Worm (Caenorhabditis elegans) whole organism, mixed stage, embryonic: ENCODE data around the gene srg-62.

Experiments used
- M03D4.4 ChIP-seq: sonication (generic microtip); optimal IDR thresholded peaks from 2 replicates; lab custom pipeline; 2017; ENCODE audit warnings: mild to moderate bottlenecking, missing genetic modification characterization, missing compliant biosample characterization
- bed-3 ChIP-seq: fragments of 200-800 bp; sonication (Bioruptor generic); optimal IDR thresholded peaks from 3 replicates; lab custom pipeline; 2018; ENCODE audit warnings: mild to moderate bottlenecking, missing genetic modification characterization, moderate library complexity, missing compliant biosample characterization
- blmp-1 ChIP-seq: fragments of 150-350 bp; optimal IDR thresholded peaks from 2 replicates; lab custom pipeline; 2014; ENCODE audit warnings: missing biosample characterization, missing genetic modification characterization
- ceh-39 ChIP-seq: fragments of 150-350 bp; optimal IDR thresholded peaks from 2 replicates; lab custom pipeline; 2014; ENCODE audit warnings: missing biosample characterization, missing genetic modification characterization
- ceh-43 ChIP-seq: fragments of 200-800 bp; sonication (Bioruptor generic); optimal IDR thresholded peaks from 2 replicates; lab custom pipeline; 2018; ENCODE audit warnings: mild to moderate bottlenecking, missing genetic modification characterization, moderate library complexity, missing compliant biosample characterization
- ceh-83 ChIP-seq: fragments of 200-800 bp; sonication (Bioruptor generic); optimal IDR thresholded peaks from 2 replicates; lab custom pipeline; 2018; ENCODE audit warnings: mild to moderate bottlenecking, missing genetic modification characterization, missing compliant biosample characterization
- ces-1 ChIP-seq: fragments of 150-350 bp; optimal IDR thresholded peaks from 2 replicates; lab custom pipeline; 2014; ENCODE audit warnings: missing biosample characterization, missing genetic modification reagents, missing genetic modification characterization
- drap-1 ChIP-seq: fragments of 200-800 bp; sonication (Bioruptor generic); optimal IDR thresholded peaks from 3 replicates; lab custom pipeline; 2018; ENCODE audit warnings: mild to moderate bottlenecking, missing genetic modification characterization, missing compliant biosample characterization
- elt-1 ChIP-seq: sonication (generic microtip); optimal IDR thresholded peaks from 2 replicates; lab custom pipeline; 2017; ENCODE audit warnings: missing genetic modification characterization, mild to moderate bottlenecking, missing compliant biosample characterization, antibody characterized with exemption, moderate library complexity, borderline replicate concordance; ENCODE audit not compliant: insufficient read depth
- elt-3 ChIP-seq: fragments of 150-350 bp; optimal IDR thresholded peaks from 2 replicates; lab custom pipeline; 2014; ENCODE audit warnings: missing biosample characterization, missing genetic modification characterization
- ham-2 ChIP-seq: fragments of 200-800 bp; sonication (Bioruptor generic); optimal IDR thresholded peaks from 2 replicates; lab custom pipeline; 2018; ENCODE audit warnings: mild to moderate bottlenecking, missing genetic modification characterization, missing compliant biosample characterization
- hlh-1 ChIP-seq: fragments of 150-350 bp; optimal IDR thresholded peaks from 2 replicates; lab custom pipeline; 2014; ENCODE audit warnings: missing biosample characterization, missing genetic modification reagents, missing genetic modification characterization
- lin-13 ChIP-seq: fragments of 150-350 bp; optimal IDR thresholded peaks from 2 replicates; lab custom pipeline; 2014; ENCODE audit warnings: missing biosample characterization, missing genetic modification characterization
- lin-32 ChIP-seq: fragments of 200-800 bp; sonication (Bioruptor generic); optimal IDR thresholded peaks from 2 replicates; lab custom pipeline; 2018; ENCODE audit warnings: mild to moderate bottlenecking, missing genetic modification characterization, missing compliant biosample characterization
- lsy-2 ChIP-seq: fragments of 150-350 bp; optimal IDR thresholded peaks from 2 replicates; lab custom pipeline; 2014; ENCODE audit warnings: missing biosample characterization, missing genetic modification characterization
- mab-5 ChIP-seq: fragments of 150-350 bp; optimal IDR thresholded peaks from 2 replicates; lab custom pipeline; 2014; ENCODE audit warnings: missing biosample characterization, missing genetic modification characterization
- mep-1 ChIP-seq: fragments of 150-350 bp; optimal IDR thresholded peaks from 2 replicates; lab custom pipeline; 2017; ENCODE audit warnings: missing biosample characterization, missing genetic modification reagents, missing genetic modification characterization, inconsistent platforms
- mls-2 ChIP-seq: sonication (generic microtip); optimal IDR thresholded peaks from 2 replicates; lab custom pipeline; 2016; ENCODE audit warnings: mild to moderate bottlenecking, missing genetic modification characterization, moderate library complexity, missing compliant biosample characterization
- nhr-12 ChIP-seq: fragments of 150-350 bp; optimal IDR thresholded peaks from 2 replicates; lab custom pipeline; 2014; ENCODE audit warnings: missing biosample characterization, missing genetic modification characterization
- nhr-2 ChIP-seq: fragments of 150-350 bp; optimal IDR thresholded peaks from 2 replicates; lab custom pipeline; 2014; ENCODE audit warnings: missing biosample characterization, missing genetic modification characterization
- nhr-237 ChIP-seq: fragments of 150-350 bp; optimal IDR thresholded peaks from 2 replicates; lab custom pipeline; 2014; ENCODE audit warnings: missing biosample characterization, missing genetic modification characterization
- nhr-28 ChIP-seq: fragments of 150-350 bp; optimal IDR thresholded peaks from 2 replicates; lab custom pipeline; 2014; ENCODE audit warnings: missing biosample characterization, missing genetic modification characterization
- nhr-76 ChIP-seq: sonication (generic microtip); optimal IDR thresholded peaks from 2 replicates; lab custom pipeline; 2017; ENCODE audit warnings: missing biosample characterization, missing genetic modification characterization
- pha-4 ChIP-seq: fragments of 150-350 bp; optimal IDR thresholded peaks from 2 replicates; lab custom pipeline; 2018; ENCODE audit warnings: missing biosample characterization, missing genetic modification reagents, missing genetic modification characterization
- sem-2 ChIP-seq: fragments of 200-800 bp; sonication (Bioruptor generic); optimal IDR thresholded peaks from 2 replicates; lab custom pipeline; 2018; ENCODE audit warnings: mild to moderate bottlenecking, missing genetic modification characterization, missing compliant biosample characterization
- snpc-4 ChIP-seq: fragments of 150-350 bp; optimal IDR thresholded peaks from 2 replicates; lab custom pipeline; 2014; ENCODE audit warnings: missing biosample characterization, missing genetic modification characterization
- sptf-1 ChIP-seq: sonication (generic microtip); optimal IDR thresholded peaks from 2 replicates; lab custom pipeline; 2017; ENCODE audit warnings: mild to moderate bottlenecking, missing genetic modification characterization, moderate library complexity, missing compliant biosample characterization
- tbx-8 ChIP-seq: fragments of 200-800 bp; sonication (Bioruptor generic); optimal IDR thresholded peaks from 2 replicates; lab custom pipeline; 2018; ENCODE audit warnings: mild to moderate bottlenecking, missing genetic modification characterization, moderate library complexity, missing compliant biosample characterization
- unc-120 ChIP-seq: sonication (generic microtip); optimal IDR thresholded peaks from 2 replicates; lab custom pipeline; 2017; ENCODE audit warnings: missing genetic modification characterization, missing compliant biosample characterization; ENCODE audit not compliant: poor library complexity, severe bottlenecking
- unc-39 ChIP-seq: fragments of 150-350 bp; optimal IDR thresholded peaks from 2 replicates; lab custom pipeline; 2014; ENCODE audit warnings: missing biosample characterization, missing genetic modification characterization
- zip-8 ChIP-seq: fragments of 150-350 bp; optimal IDR thresholded peaks from 2 replicates; lab custom pipeline; 2014; ENCODE audit warnings: missing biosample characterization, missing genetic modification characterization
- ztf-11 ChIP-seq: fragments of 150-350 bp; optimal IDR thresholded peaks from 2 replicates; lab custom pipeline; 2014; ENCODE audit warnings: missing biosample characterization, missing genetic modification characterization

srg-62 gene

DNA sequence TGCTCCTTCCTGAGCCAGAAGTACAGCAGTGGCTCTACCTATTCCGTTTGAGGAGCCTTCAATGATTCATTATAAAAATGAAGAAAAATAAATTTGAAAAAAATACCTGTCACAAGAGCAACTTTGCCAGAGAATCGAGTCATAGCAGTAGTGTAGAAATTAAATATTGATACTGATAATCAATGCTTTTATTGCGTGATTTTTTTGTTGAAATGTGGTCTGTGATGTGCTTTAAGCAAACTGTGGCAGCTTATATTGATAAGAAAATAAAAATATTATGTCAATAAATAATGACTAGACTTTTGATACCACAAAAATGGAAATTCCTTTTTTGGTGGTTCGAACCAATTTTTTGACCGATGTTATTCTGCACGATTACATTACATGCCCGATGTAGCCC lies 22.9 kb upstream of the srg-62 start, which contains the start of gene dhs-14:
Gene dhs-14 (minus strand): TSS at position 149 of the 400 bp plus-strand sequence.
- TF ChIP-seq nhr-2 (tag; lab: Kevin White, UChicago) (no peak), blmp-1 (tag; lab: Kevin White, UChicago) (no peak), drap-1 (GFP tag; lab: Kevin White, UChicago) (no peak), nhr-237 (no peak), lin-32 (GFP tag; lab: Kevin White, UChicago) (no peak), mep-1 (tag; lab: Kevin White, UChicago) (no peak), unc-120 (tag; lab: Kevin White, UChicago) (no peak), lsy-2 (tag; lab: Kevin White, UChicago) (no peak), M03D4.4 (no peak), nhr-76 (tag; lab: Kevin White, UChicago) (no peak), nhr-28 (no peak), elt-3 (no peak), mab-5 (tag; lab: Kevin White, UChicago) (no peak), nhr-12 (tag; lab: Kevin White, UChicago) (no peak), bed-3 (GFP tag; lab: Kevin White, UChicago) (no peak), mls-2 (no peak), hlh-1 (tag; lab: Kevin White, UChicago) (no peak), ceh-43 (GFP tag; lab: Kevin White, UChicago) (no peak)

ce11 chrV:2763105-2763504 lies 20.9 kb upstream of the srg-62 start, which contains the start of gene R05D8.7:
Gene R05D8.7, minus strand, starts transcription at chrV:2763208.
- TF ChIP-seq bed-3 (GFP tag; lab: Kevin White, UChicago): no peak
- TF ChIP-seq M03D4.4: no peak
- TF ChIP-seq nhr-2 (tag; lab: Kevin White, UChicago): no peak
- TF ChIP-seq snpc-4: no peak
- TF ChIP-seq sptf-1 (tag; lab: Kevin White, UChicago): no peak
- no peak for TF ChIP-seq nhr-76 (tag; lab: Kevin White, UChicago)
- no peak for TF ChIP-seq lin-13 (tag; lab: Kevin White, UChicago)
- no peak for TF ChIP-seq ceh-83 (GFP tag; lab: Kevin White, UChicago)
- no peak for TF ChIP-seq ztf-11 (tag; lab: Kevin White, UChicago)

- TF ChIP-seq blmp-1 (tag; lab: Kevin White, UChicago): no peak
- TF ChIP-seq snpc-4: no peak
- TF ChIP-seq ztf-11 (tag; lab: Kevin White, UChicago): no peak
- no peak for TF ChIP-seq ham-2 (GFP tag; lab: Kevin White, UChicago)
- TF ChIP-seq lsy-2 (tag; lab: Kevin White, UChicago): no peak
- TF ChIP-seq M03D4.4: no peak
- no peak for TF ChIP-seq elt-3
- no peak for TF ChIP-seq mls-2
- TF ChIP-seq ceh-83 (GFP tag; lab: Kevin White, UChicago): no peak
- TF ChIP-seq zip-8 (tag; lab: Kevin White, UChicago): no peak
- no peak for TF ChIP-seq mab-5 (tag; lab: Kevin White, UChicago)
- TF ChIP-seq lin-32 (GFP tag; lab: Kevin White, UChicago): no peak
- no peak for TF ChIP-seq nhr-2 (tag; lab: Kevin White, UChicago)
- no peak for TF ChIP-seq unc-120 (tag; lab: Kevin White, UChicago)
- no peak for TF ChIP-seq ceh-43 (GFP tag; lab: Kevin White, UChicago)
Measured at ce11 chrV:2761470-2761869, 19.3 kb upstream of the srg-62 start.

ce11 chrV:2759456-2759855 lies 17.3 kb upstream of the srg-62 start, which contains the start of gene srg-58:
Gene srg-58, minus strand, starts transcription at chrV:2759556.
- TF ChIP-seq zip-8 (tag; lab: Kevin White, UChicago): no peak
- no peak for TF ChIP-seq nhr-12 (tag; lab: Kevin White, UChicago)
- TF ChIP-seq tbx-8: no peak
- TF ChIP-seq mls-2: no peak
- TF ChIP-seq lsy-2 (tag; lab: Kevin White, UChicago): no peak
- no peak for TF ChIP-seq sptf-1 (tag; lab: Kevin White, UChicago)
- TF ChIP-seq ztf-11 (tag; lab: Kevin White, UChicago): no peak
- TF ChIP-seq ceh-83 (GFP tag; lab: Kevin White, UChicago): no peak
- no peak for TF ChIP-seq lin-13 (tag; lab: Kevin White, UChicago)
- TF ChIP-seq ceh-39 (tag; lab: Kevin White, UChicago): no peak

DNA sequence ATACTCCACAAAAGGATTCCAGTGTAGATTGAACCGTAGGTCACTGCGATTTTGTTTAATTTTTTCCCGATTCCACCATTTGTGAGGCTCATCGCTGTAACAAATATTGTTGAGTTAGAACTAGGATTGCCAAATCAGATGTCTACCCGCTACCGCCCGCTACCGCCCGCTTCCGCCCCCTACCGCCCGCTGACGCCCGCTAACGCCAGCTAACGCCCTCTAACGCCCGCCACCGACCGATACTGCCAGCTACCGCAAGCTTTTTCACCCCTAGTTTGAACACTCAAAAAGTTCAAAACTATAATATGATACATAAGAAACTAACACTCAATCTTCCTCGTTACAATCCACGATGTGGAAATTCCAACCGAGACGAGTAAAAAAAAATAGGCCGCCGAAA lies 16.2 kb upstream of the srg-62 start:
- TF ChIP-seq unc-120 (tag; lab: Kevin White, UChicago) (no peak), pha-4 (tag; lab: Kevin White, UChicago) (no peak), ztf-11 (tag; lab: Kevin White, UChicago) (no peak), hlh-1 (tag; lab: Kevin White, UChicago) (no peak), mls-2 (no peak), unc-39 (tag; lab: Kevin White, UChicago) (no peak), elt-1 (no peak), lsy-2 (tag; lab: Kevin White, UChicago) (no peak), nhr-76 (tag; lab: Kevin White, UChicago) (no peak), ces-1 (GFP tag; lab: Kevin White, UChicago) (no peak), snpc-4 (no peak), blmp-1 (tag; lab: Kevin White, UChicago) (no peak), sem-2 (GFP tag; lab: Kevin White, UChicago) (no peak)
